Worm (Caenorhabditis elegans) whole organism, early embryonic: ENCODE measurements around the gene F13H10.9.

ENCODE experiments used
- F13C5.2 ChIP-seq: sonication (generic microtip); optimal IDR thresholded peaks from 2 replicates; lab custom pipeline; 2017; ENCODE audit warnings: mild to moderate bottlenecking, missing genetic modification characterization, inconsistent platforms, missing compliant biosample characterization
- aly-1 ChIP-seq: sonication (generic microtip); optimal IDR thresholded peaks from 2 replicates; lab custom pipeline; 2016; ENCODE audit warnings: missing genetic modification characterization, missing compliant biosample characterization
- ama-1 ChIP-seq: fragments of 150-350 bp; optimal IDR thresholded peaks from 2 replicates; lab custom pipeline; 2014
- ceh-13 ChIP-seq: fragments of 200-800 bp; sonication (Bioruptor generic); optimal IDR thresholded peaks from 2 replicates; lab custom pipeline; 2018; ENCODE audit warnings: mild to moderate bottlenecking, missing genetic modification characterization, missing compliant biosample characterization
- ceh-36 ChIP-seq: sonication (generic microtip); optimal IDR thresholded peaks from 2 replicates; lab custom pipeline; 2016; ENCODE audit warnings: missing genetic modification characterization, inconsistent platforms, missing compliant biosample characterization
- flt-1 ChIP-seq: fragments of 200-800 bp; sonication (Bioruptor generic); IDR thresholded peaks from 2 replicates; pipeline ENCODE4 v1.3.6; 2022; ENCODE audit warnings: missing genetic modification characterization, missing compliant biosample characterization
- hmg-4 ChIP-seq: fragments of 200-800 bp; sonication (Bioruptor generic); optimal IDR thresholded peaks from 2 replicates; lab custom pipeline; 2018; ENCODE audit warnings: mild to moderate bottlenecking, missing genetic modification characterization, missing compliant biosample characterization
- hnd-1 ChIP-seq: sonication (generic microtip); optimal IDR thresholded peaks from 2 replicates; lab custom pipeline; 2016; ENCODE audit warnings: missing genetic modification characterization, missing compliant biosample characterization
- pes-1 ChIP-seq: fragments of 200-800 bp; sonication (Bioruptor generic); IDR thresholded peaks from 2 replicates; pipeline ENCODE4 v1.3.6; 2022; ENCODE audit warnings: missing genetic modification reagents, missing genetic modification characterization, missing compliant biosample characterization
- tbx-11 ChIP-seq: fragments of 200-800 bp; sonication (Bioruptor generic); IDR thresholded peaks from 2 replicates; pipeline ENCODE4 v1.3.6; 2022; ENCODE audit warnings: missing genetic modification characterization, missing compliant biosample characterization
- tbx-37 ChIP-seq: fragments of 200-800 bp; sonication (Bioruptor generic); conservative IDR thresholded peaks from 2 replicates; pipeline ENCODE4 v1.3.6; 2022; ENCODE audit warnings: missing genetic modification reagents, missing genetic modification characterization, missing compliant biosample characterization
- tra-4 ChIP-seq: sonication (generic microtip); optimal IDR thresholded peaks from 2 replicates; lab custom pipeline; 2017; ENCODE audit warnings: missing genetic modification characterization, missing compliant biosample characterization

- TF ChIP-seq F13C5.2 (no peak), ceh-36 (tag; lab: Kevin White, UChicago) (no peak), flt-1 (GFP tag; lab: Robert Waterston, UW) (no peak), tbx-11 (GFP tag; lab: Robert Waterston, UW) (no peak), hmg-4 (GFP tag; lab: Kevin White, UChicago) (no peak), ama-1 (lab: Kevin White, UChicago) (no peak), ceh-13 (no peak), pes-1 (GFP tag; lab: Robert Waterston, UW) (no peak), aly-1 (tag; lab: Kevin White, UChicago) (no peak), tbx-37 (GFP tag; lab: Robert Waterston, UW) (no peak), hnd-1 (tag; lab: Kevin White, UChicago) (no peak), tra-4 (no peak)
Observed at ce11 chrIV:11030117-11030516, 28.4 kb downstream of the F13H10.9 start.
